Fruit fly (Drosophila melanogaster) whole organism, prepupa: ENCODE results near the gene Spps.

Experiments
- Blimp-1 ChIP-seq: fragments of 200-800 bp; sonication (Bioruptor generic); optimal IDR thresholded peaks from 3 replicates; lab custom pipeline; 2017; ENCODE audit warnings: missing biosample characterization, missing genetic modification characterization, mild to moderate bottlenecking, moderate library complexity, missing genetic modification reagents
- CG11902 ChIP-seq: fragments of 200-800 bp; sonication (Bioruptor generic); optimal IDR thresholded peaks from 3 replicates; lab custom pipeline; 2016; ENCODE audit warnings: missing biosample characterization, missing genetic modification characterization
- CG15336 ChIP-seq: fragments of 200-800 bp; sonication (Bioruptor generic); IDR thresholded peaks from 2 replicates; pipeline ENCODE4 v1.3.6; 2022; ENCODE audit warnings: missing biosample characterization, missing genetic modification characterization
- CG1621 ChIP-seq: fragments of 200-800 bp; sonication (Bioruptor generic); optimal IDR thresholded peaks from 3 replicates; lab custom pipeline; 2018; ENCODE audit warnings: missing biosample characterization, mild to moderate bottlenecking, missing genetic modification characterization
- CG3032 ChIP-seq: fragments of 200-800 bp; optimal IDR thresholded peaks from 2 replicates; lab custom pipeline; 2019; ENCODE audit warnings: missing biosample characterization, mild to moderate bottlenecking, missing genetic modification characterization, moderate library complexity
- CG34406 ChIP-seq: fragments of 200-800 bp; sonication (Bioruptor generic); optimal IDR thresholded peaks from 3 replicates; lab custom pipeline; 2016; ENCODE audit warnings: missing biosample characterization, missing genetic modification characterization
- CG3919 ChIP-seq: fragments of 200-800 bp; sonication (Bioruptor generic); optimal IDR thresholded peaks from 3 replicates; lab custom pipeline; 2016; ENCODE audit warnings: missing biosample characterization, missing genetic modification characterization
- CG4318 ChIP-seq: fragments of 200-800 bp; sonication (Bioruptor generic); optimal IDR thresholded peaks from 3 replicates; lab custom pipeline; 2017; ENCODE audit warnings: missing biosample characterization, mild to moderate bottlenecking, missing genetic modification characterization
- CG6163 ChIP-seq: fragments of 200-800 bp; sonication (Bioruptor generic); IDR thresholded peaks from 3 replicates; pipeline ENCODE4 v1.3.6; 2022; ENCODE audit warnings: missing biosample characterization, missing genetic modification characterization
- CG6276 ChIP-seq: fragments of 200-800 bp; sonication (Bioruptor generic); optimal IDR thresholded peaks from 2 replicates; lab custom pipeline; 2017; ENCODE audit warnings: missing biosample characterization, mild to moderate bottlenecking, missing genetic modification characterization
- CG6792 ChIP-seq: fragments of 200-800 bp; sonication (Bioruptor generic); optimal IDR thresholded peaks from 3 replicates; lab custom pipeline; 2016; ENCODE audit warnings: missing biosample characterization, missing genetic modification characterization
- CG6808 ChIP-seq: fragments of 200-800 bp; sonication (Bioruptor generic); optimal IDR thresholded peaks from 3 replicates; lab custom pipeline; 2017; ENCODE audit warnings: missing biosample characterization, missing genetic modification characterization, mild to moderate bottlenecking, moderate library complexity, missing genetic modification reagents
- CG6854 ChIP-seq: fragments of 200-800 bp; sonication (Bioruptor generic); optimal IDR thresholded peaks from 2 replicates; lab custom pipeline; 2017; ENCODE audit warnings: missing biosample characterization, mild to moderate bottlenecking, missing genetic modification characterization
- CG8119 ChIP-seq: fragments of 200-800 bp; sonication (Bioruptor generic); IDR thresholded peaks from 3 replicates; pipeline ENCODE4 v1.3.6; 2022; ENCODE audit warnings: missing biosample characterization, missing genetic modification characterization
- CG8632 ChIP-seq: fragments of 200-800 bp; sonication (Bioruptor generic); optimal IDR thresholded peaks from 3 replicates; lab custom pipeline; 2016; ENCODE audit warnings: missing biosample characterization, missing genetic modification characterization
- CG9139 ChIP-seq: fragments of 200-800 bp; sonication (Bioruptor generic); optimal IDR thresholded peaks from 3 replicates; lab custom pipeline; 2017; ENCODE audit warnings: missing biosample characterization, mild to moderate bottlenecking, missing genetic modification characterization
- Eip75B ChIP-seq: fragments of 200-800 bp; sonication (Bioruptor generic); optimal IDR thresholded peaks from 3 replicates; lab custom pipeline; 2016; ENCODE audit warnings: missing biosample characterization, missing genetic modification characterization
- Eip78C ChIP-seq: fragments of 200-800 bp; sonication (Bioruptor generic); peaks from one replicate; lab custom pipeline; 2016; ENCODE audit warnings: missing biosample characterization, missing genetic modification characterization
- Eip93F ChIP-seq: fragments of 200-800 bp; sonication (Bioruptor generic); optimal IDR thresholded peaks from 2 replicates; lab custom pipeline; 2016; ENCODE audit warnings: missing biosample characterization, mild to moderate bottlenecking, missing genetic modification characterization
- Ets21C ChIP-seq: fragments of 200-800 bp; sonication (Bioruptor generic); optimal IDR thresholded peaks from 3 replicates; lab custom pipeline; 2016; ENCODE audit warnings: missing biosample characterization, missing genetic modification characterization
- Ets96B ChIP-seq: fragments of 200-800 bp; optimal IDR thresholded peaks from 2 replicates; lab custom pipeline; 2019; ENCODE audit warnings: missing biosample characterization, mild to moderate bottlenecking, missing genetic modification characterization, moderate library complexity
- Hr38 ChIP-seq: sonication (Bioruptor generic); optimal IDR thresholded peaks from 2 replicates; lab custom pipeline; 2016; ENCODE audit warnings: missing biosample characterization, missing genetic modification characterization
- Hr4 ChIP-seq: fragments of 200-800 bp; sonication (Bioruptor generic); optimal IDR thresholded peaks from 3 replicates; lab custom pipeline; 2016; ENCODE audit warnings: missing biosample characterization, missing genetic modification characterization
- Lpt ChIP-seq: fragments of 200-800 bp; sonication (Bioruptor generic); optimal IDR thresholded peaks from 3 replicates; lab custom pipeline; 2016; ENCODE audit warnings: missing biosample characterization, missing genetic modification characterization
- Met ChIP-seq: fragments of 200-800 bp; sonication (Bioruptor generic); optimal IDR thresholded peaks from 3 replicates; lab custom pipeline; 2016; ENCODE audit warnings: missing biosample characterization, missing genetic modification characterization
- Smox ChIP-seq: fragments of 200-800 bp; sonication (Bioruptor generic); optimal IDR thresholded peaks from 3 replicates; lab custom pipeline; 2016; ENCODE audit warnings: missing biosample characterization, missing genetic modification characterization
- Sox102F ChIP-seq: fragments of 200-800 bp; sonication (Bioruptor generic); optimal IDR thresholded peaks from 2 replicates; lab custom pipeline; 2016; ENCODE audit warnings: missing biosample characterization, mild to moderate bottlenecking, missing genetic modification characterization
- Sox14 ChIP-seq: fragments of 200-800 bp; sonication (Bioruptor generic); optimal IDR thresholded peaks from 3 replicates; lab custom pipeline; 2016; ENCODE audit warnings: missing biosample characterization, missing genetic modification characterization
- Sox15 ChIP-seq: fragments of 200-800 bp; sonication (Bioruptor generic); optimal IDR thresholded peaks from 3 replicates; lab custom pipeline; 2016; ENCODE audit warnings: missing biosample characterization, missing genetic modification characterization
- acj6 ChIP-seq: fragments of 200-800 bp; sonication (Bioruptor generic); optimal IDR thresholded peaks from 3 replicates; lab custom pipeline; 2016; ENCODE audit warnings: missing biosample characterization, missing genetic modification characterization
- dac ChIP-seq: fragments of 200-800 bp; sonication (Bioruptor generic); optimal IDR thresholded peaks from 2 replicates; lab custom pipeline; 2017; ENCODE audit warnings: missing biosample characterization, mild to moderate bottlenecking, missing genetic modification characterization
- dsx ChIP-seq: fragments of 200-800 bp; optimal IDR thresholded peaks from 3 replicates; lab custom pipeline; 2019; ENCODE audit warnings: missing biosample characterization, mild to moderate bottlenecking, missing genetic modification characterization, moderate library complexity; ENCODE audit not compliant: poor library complexity, severe bottlenecking
- eg ChIP-seq: fragments of 200-800 bp; sonication (Bioruptor generic); IDR thresholded peaks from 3 replicates; pipeline ENCODE4 v1.3.6; 2022; ENCODE audit warnings: missing biosample characterization, missing genetic modification characterization
- esn ChIP-seq: fragments of 200-800 bp; sonication (Bioruptor generic); optimal IDR thresholded peaks from 2 replicates; lab custom pipeline; 2016; ENCODE audit warnings: missing biosample characterization, mild to moderate bottlenecking, missing genetic modification characterization, moderate library complexity
- fd85E ChIP-seq: fragments of 200-800 bp; sonication (Bioruptor generic); optimal IDR thresholded peaks from 3 replicates; lab custom pipeline; 2016; ENCODE audit warnings: missing biosample characterization, missing genetic modification characterization
- fkh ChIP-seq: fragments of 200-800 bp; sonication (Bioruptor generic); optimal IDR thresholded peaks from 3 replicates; lab custom pipeline; 2017; ENCODE audit warnings: missing biosample characterization, mild to moderate bottlenecking, missing genetic modification characterization, moderate library complexity
- lz ChIP-seq: fragments of 200-800 bp; sonication (Bioruptor generic); optimal IDR thresholded peaks from 3 replicates; lab custom pipeline; 2016; ENCODE audit warnings: missing biosample characterization, missing genetic modification characterization
- pdm3 ChIP-seq: fragments of 200-800 bp; sonication (Bioruptor generic); optimal IDR thresholded peaks from 3 replicates; lab custom pipeline; 2016; ENCODE audit warnings: missing biosample characterization, missing genetic modification characterization
- ss ChIP-seq, 2 experiments: fragments of 200-800 bp; sonication (Bioruptor generic); optimal IDR thresholded peaks; 2 replicates in 1 of 2; 3 replicates in 1 of 2; lab custom pipeline; 2017 to 2018; ENCODE audit warnings: mild to moderate bottlenecking in 2 of 2, missing biosample characterization in 2 of 2, missing genetic modification characterization in 2 of 2, moderate library complexity in 1 of 2
- svp ChIP-seq: fragments of 200-800 bp; sonication (Bioruptor generic); peaks from one replicate; lab custom pipeline; 2016; ENCODE audit warnings: missing biosample characterization, missing genetic modification characterization
- topi ChIP-seq: fragments of 200-800 bp; sonication (Bioruptor generic); optimal IDR thresholded peaks from 3 replicates; lab custom pipeline; 2016; ENCODE audit warnings: missing biosample characterization, missing genetic modification characterization
- vri ChIP-seq: fragments of 200-800 bp; sonication (Bioruptor generic); optimal IDR thresholded peaks from 3 replicates; lab custom pipeline; 2016; ENCODE audit warnings: missing biosample characterization, mild to moderate bottlenecking, missing genetic modification characterization

The Spps gene

DNA sequence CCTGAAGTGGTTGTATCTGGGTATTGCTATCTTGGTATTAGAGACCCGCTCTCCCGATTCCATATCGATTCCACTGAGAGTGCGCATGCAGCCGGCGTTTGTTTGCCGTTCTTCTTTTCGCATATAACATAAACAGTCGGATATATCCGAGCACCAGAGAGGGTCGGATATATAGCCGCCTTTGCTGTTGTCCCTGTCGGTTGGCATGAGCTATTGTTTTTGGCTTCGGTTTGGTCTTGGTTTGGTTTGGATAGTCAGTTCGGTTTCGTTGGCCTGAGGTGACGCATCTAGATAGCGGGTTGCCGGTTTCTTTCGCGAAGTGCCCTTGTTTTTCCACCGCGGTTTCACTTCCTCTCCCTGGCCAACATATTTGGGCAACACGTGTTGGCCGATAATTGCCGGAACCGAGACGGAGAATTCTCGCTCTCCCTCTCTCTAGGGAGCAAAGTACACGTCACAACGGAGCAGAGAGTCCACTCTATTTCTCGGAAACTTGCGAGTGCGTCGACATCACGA is 46.1 kb upstream of the Spps start, which contains the start of gene Orct2 (continued):
- TF ChIP-seq vri (peak; percentile 37), CG9139 (GFP tag; lab: Kevin White, UChicago) (peak; percentile 4), acj6 (GFP tag; lab: Kevin White, UChicago) (no peak)

DNA sequence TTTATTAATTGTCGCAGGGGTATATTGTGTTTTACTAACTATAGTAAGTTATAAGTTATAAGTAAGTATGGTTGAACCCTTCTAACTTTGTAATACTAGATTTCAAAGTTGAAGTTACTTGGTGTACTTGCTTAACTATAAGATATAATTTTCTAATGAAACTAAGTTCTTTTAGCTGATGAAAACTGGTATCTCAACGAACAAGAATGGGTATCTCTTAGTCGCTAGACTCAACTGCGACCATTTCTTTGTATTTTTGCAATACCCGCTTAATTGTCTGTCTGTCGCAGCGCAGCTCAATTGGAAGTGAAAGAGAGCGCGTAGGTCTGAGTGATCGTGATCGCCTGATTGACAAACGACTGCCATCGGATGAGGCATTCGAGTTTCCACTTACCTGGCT is 45.5 kb upstream of the Spps start:
- peak; percentile 41 for TF ChIP-seq Hr4 (GFP tag; lab: Kevin White, UChicago)
- TF ChIP-seq Met (GFP tag; lab: Kevin White, UChicago): peak; percentile 9
- TF ChIP-seq Hr38 (GFP tag; lab: Kevin White, UChicago): no peak
- TF ChIP-seq Sox15 (GFP tag; lab: Kevin White, UChicago): no peak
- no peak for TF ChIP-seq CG6808 (GFP tag; lab: Kevin White, UChicago)
- no peak for TF ChIP-seq Smox (GFP tag; lab: Kevin White, UChicago)
- TF ChIP-seq CG9139 (GFP tag; lab: Kevin White, UChicago): no peak
- TF ChIP-seq esn (GFP tag; lab: Kevin White, UChicago): no peak
- TF ChIP-seq CG34406: no peak
- TF ChIP-seq CG6792 (GFP tag; lab: Kevin White, UChicago): no peak
- TF ChIP-seq topi (GFP tag; lab: Kevin White, UChicago): no peak
- TF ChIP-seq CG6854 (GFP tag; lab: Kevin White, UChicago): no peak
- TF ChIP-seq Ets96B (tag; lab: Kevin White, UChicago): no peak
- no peak for TF ChIP-seq pdm3 (GFP tag; lab: Kevin White, UChicago)
- no peak for TF ChIP-seq dac
- TF ChIP-seq Sox102F (GFP tag; lab: Kevin White, UChicago): no peak
- no peak for TF ChIP-seq ss (GFP tag; optimal IDR thresholded peaks at IDR 0.05; lab: Kevin White, UChicago)
- TF ChIP-seq Ets21C: no peak
- no peak for TF ChIP-seq CG6276 (GFP tag; lab: Kevin White, UChicago)
- TF ChIP-seq CG8119 (GFP tag; lab: Robert Waterston, UW): no peak
- TF ChIP-seq Eip78C (GFP tag; lab: Kevin White, UChicago): peak; percentile 78
- TF ChIP-seq Lpt (GFP tag; lab: Kevin White, UChicago): no peak
- TF ChIP-seq vri: no peak
- no peak for TF ChIP-seq Eip93F (GFP tag; lab: Kevin White, UChicago)
- TF ChIP-seq Eip75B (GFP tag; lab: Kevin White, UChicago): no peak
- no peak for TF ChIP-seq lz (GFP tag; lab: Kevin White, UChicago)
- TF ChIP-seq CG8632 (GFP tag; lab: Kevin White, UChicago): no peak
- TF ChIP-seq dsx (GFP tag; lab: Kevin White, UChicago): peak; percentile 15
- TF ChIP-seq svp (GFP tag; lab: Kevin White, UChicago): no peak
- TF ChIP-seq fd85E (GFP tag; lab: Kevin White, UChicago): no peak
- no peak for TF ChIP-seq CG4318
- TF ChIP-seq CG1621 (tag; lab: Kevin White, UChicago): no peak
- no peak for TF ChIP-seq CG11902 (GFP tag; lab: Kevin White, UChicago)

DNA sequence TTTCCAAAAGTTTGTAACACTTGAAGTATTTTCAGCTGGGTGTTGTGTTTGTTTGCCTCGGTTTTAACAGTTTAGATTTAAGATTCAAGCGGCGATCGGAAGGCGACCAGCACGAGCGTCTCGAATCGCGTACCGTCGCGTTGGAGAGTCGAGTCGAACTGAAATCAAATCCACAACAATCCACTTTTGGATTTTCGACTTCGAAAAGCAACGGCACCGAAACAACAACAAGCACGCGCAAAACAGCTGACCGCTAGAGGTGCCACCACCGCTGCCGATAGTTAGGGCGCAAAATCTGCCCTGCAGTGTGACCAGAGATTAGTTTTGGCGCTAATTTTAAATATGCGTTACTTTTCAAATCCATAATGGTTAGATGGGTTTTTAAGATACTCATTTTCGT is 44.3 kb upstream of the Spps start, which contains the start of gene jar:
Gene jar, minus strand, starts transcription at position 163 of the 400 bp plus-strand sequence.
- TF ChIP-seq Ets21C (no peak), CG3919 (peak; percentile 21), Met (GFP tag; lab: Kevin White, UChicago) (no peak), ss (GFP tag; optimal IDR thresholded peaks at IDR 0.05; lab: Kevin White, UChicago) (peak; percentile 26 to 39), CG6854 (GFP tag; lab: Kevin White, UChicago) (peak; percentile 64), CG34406 (no peak), Eip75B (GFP tag; lab: Kevin White, UChicago) (peak; percentile 27), dsx (GFP tag; lab: Kevin White, UChicago) (peak; percentile 42), CG15336 (GFP tag; lab: Robert Waterston, UW) (peak; percentile 42; the same call in 1 of the 2 replicates), eg (GFP tag; lab: Robert Waterston, UW) (peak; percentile 24; the same call in 1 of the 3 replicates), Smox (GFP tag; lab: Kevin White, UChicago) (no peak), CG8119 (GFP tag; lab: Robert Waterston, UW) (peak; percentile 26; the same call in 1 of the 3 replicates), CG1621 (tag; lab: Kevin White, UChicago) (peak; percentile 10), CG6163 (GFP tag; lab: Robert Waterston, UW) (peak; percentile 36; the same call in 1 of the 3 replicates), lz (GFP tag; lab: Kevin White, UChicago) (no peak), CG6792 (GFP tag; lab: Kevin White, UChicago) (no peak), fkh (GFP tag; lab: Kevin White, UChicago) (peak; percentile 47), CG3032 (tag; lab: Kevin White, UChicago) (peak; percentile 11), Blimp-1 (GFP tag; lab: Kevin White, UChicago) (no peak), CG9139 (GFP tag; lab: Kevin White, UChicago) (peak; percentile 15), Eip78C (GFP tag; lab: Kevin White, UChicago) (peak; percentile 81), Sox14 (GFP tag; lab: Kevin White, UChicago) (peak; percentile 28), Ets96B (tag; lab: Kevin White, UChicago) (peak; percentile 1), esn (GFP tag; lab: Kevin White, UChicago) (peak; percentile 42)
